Fruit fly (Drosophila melanogaster): Measurements from ENCODE around the gene CG33710.

CG33710 gene

DNA sequence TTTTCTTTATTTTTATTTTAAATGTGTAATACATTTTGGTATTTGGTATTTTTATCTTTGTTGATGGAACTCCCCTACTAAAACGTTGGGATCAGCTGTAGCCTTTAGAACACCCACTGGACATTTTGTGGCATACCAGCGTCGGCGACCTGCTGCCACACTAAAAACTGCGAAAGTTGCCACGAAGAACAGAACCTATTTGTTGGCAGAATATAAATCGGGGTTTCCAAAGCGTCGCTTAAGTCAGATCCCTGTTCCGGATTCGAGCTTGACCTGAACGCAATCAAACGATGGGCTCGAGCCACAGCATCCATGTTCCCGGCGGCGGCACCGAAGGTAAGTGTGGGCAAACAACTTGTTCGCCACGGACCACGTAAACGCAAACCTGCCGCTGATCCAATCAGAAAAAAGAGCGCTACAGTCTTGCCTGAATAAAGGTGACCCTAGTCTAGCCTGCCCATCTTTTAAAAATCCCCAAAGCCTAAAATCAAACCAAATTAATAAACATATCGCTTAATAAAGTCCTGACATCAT lies 27.8 kb downstream of the CG33710 start, which contains the start of gene Grasp65:
Grasp65 (plus strand) TSS at position 173 of the 534 bp plus-strand sequence.
- TF ChIP-seq CG1620 (GFP tag; optimal IDR thresholded peaks at IDR 0.05), result no peak
- TF ChIP-seq cic (GFP tag; optimal IDR thresholded peaks at IDR 0.05), result peak; percentile 27
- TF ChIP-seq Hr96 (GFP tag; optimal IDR thresholded peaks at IDR 0.05), result no peak
- peak; percentile 22 for TF ChIP-seq tj (GFP tag; optimal IDR thresholded peaks at IDR 0.05)
- no peak for TF ChIP-seq CG5204 (GFP tag; optimal IDR thresholded peaks at IDR 0.05)
- no peak for TF ChIP-seq kay (GFP tag; ENCODE audit: borderline replicate concordance)
- TF ChIP-seq CG14711 (tag; optimal IDR thresholded peaks at IDR 0.05), result no peak
- TF ChIP-seq Crg-1 (GFP tag; optimal IDR thresholded peaks at IDR 0.05), result no peak
- peak; percentile 4 for TF ChIP-seq CG7045 (GFP tag; optimal IDR thresholded peaks at IDR 0.05)
- TF ChIP-seq cnc (optimal IDR thresholded peaks at IDR 0.05), result no peak
- TF ChIP-seq CG33017 (tag; optimal IDR thresholded peaks at IDR 0.05), result peak; percentile 13
- peak; percentile 17 for TF ChIP-seq CG11617 (GFP tag; optimal IDR thresholded peaks at IDR 0.05)
- peak; percentile 67 for TF ChIP-seq bab1 (GFP tag; optimal IDR thresholded peaks at IDR 0.05)
- no peak for TF ChIP-seq Clk (GFP tag; optimal IDR thresholded peaks at IDR 0.05)
- TF ChIP-seq CG7101 (tag; optimal IDR thresholded peaks at IDR 0.05), result peak; percentile 31
- TF ChIP-seq toe (GFP tag; optimal IDR thresholded peaks at IDR 0.05), result no peak
- TF ChIP-seq ovo (GFP tag; optimal IDR thresholded peaks at IDR 0.05), result no peak
- TF ChIP-seq pad (GFP tag; optimal IDR thresholded peaks at IDR 0.05), result no peak
- TF ChIP-seq CG12768 (GFP tag; optimal IDR thresholded peaks at IDR 0.05), result no peak
- no peak for TF ChIP-seq Mnt (GFP tag; optimal IDR thresholded peaks at IDR 0.05)

DNA sequence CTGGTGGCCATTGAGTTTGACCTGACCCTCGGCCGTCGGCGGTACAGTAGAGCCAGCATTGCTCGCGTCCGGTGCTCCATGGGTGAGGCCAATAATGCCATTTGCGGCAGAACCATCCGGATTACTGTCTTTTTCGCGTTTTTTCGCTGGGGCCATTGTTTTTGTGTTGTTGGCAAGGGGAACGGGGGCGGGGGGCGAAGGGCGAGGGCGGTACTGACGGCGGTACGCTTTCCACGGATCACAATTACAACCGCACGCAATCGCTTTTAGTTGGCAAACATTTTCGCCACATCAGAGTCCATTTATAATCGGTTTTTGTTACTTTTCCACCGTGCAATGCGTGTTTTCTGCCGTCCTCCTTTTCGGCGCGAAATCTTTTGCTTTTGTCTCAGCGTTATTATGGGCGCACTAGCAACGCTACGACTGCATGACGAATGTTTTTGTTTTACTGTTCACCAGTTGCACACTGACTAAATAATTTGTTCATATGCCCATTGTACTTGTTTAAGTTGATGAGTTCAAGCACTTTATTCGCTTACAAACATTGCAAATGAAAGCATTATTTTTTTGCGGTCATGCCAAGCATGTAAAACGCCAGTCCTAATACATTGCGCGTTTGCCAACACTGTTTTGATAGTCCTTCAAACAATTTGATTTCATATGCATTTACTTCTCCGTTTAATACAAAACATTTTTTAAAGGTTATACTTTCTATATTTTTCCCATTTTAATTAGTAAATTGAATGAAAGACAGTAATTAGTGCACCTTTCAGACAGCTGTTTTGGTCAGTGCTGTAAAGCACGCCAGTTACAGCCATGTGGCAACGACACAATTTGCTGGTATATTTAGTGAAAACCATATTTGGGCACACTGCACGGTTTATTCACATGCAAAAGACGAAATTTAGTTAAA lies 29.5 kb downstream of the CG33710 start, which contains the start of gene Pfdn6:
Pfdn6 (plus strand) TSS at position 839 of the 913 bp plus-strand sequence.
- TF ChIP-seq toe (GFP tag; optimal IDR thresholded peaks at IDR 0.05) (peak; percentile 61), kay (GFP tag; ENCODE audit: borderline replicate concordance) (no peak), CG7045 (GFP tag; optimal IDR thresholded peaks at IDR 0.05) (peak; percentile 79), Clk (GFP tag; optimal IDR thresholded peaks at IDR 0.05) (peak; percentile 76), ovo (GFP tag; optimal IDR thresholded peaks at IDR 0.05) (peak; percentile 65), CG14711 (tag; optimal IDR thresholded peaks at IDR 0.05) (peak; percentile 67), CG1620 (GFP tag; optimal IDR thresholded peaks at IDR 0.05) (peak; percentile 77), CG12768 (GFP tag; optimal IDR thresholded peaks at IDR 0.05) (peak; percentile 69), CG33017 (tag; optimal IDR thresholded peaks at IDR 0.05) (peak; percentile 64), pad (GFP tag; optimal IDR thresholded peaks at IDR 0.05) (peak; percentile 78), cnc (optimal IDR thresholded peaks at IDR 0.05) (no peak), bab1 (GFP tag; optimal IDR thresholded peaks at IDR 0.05) (peak; percentile 97), tj (GFP tag; optimal IDR thresholded peaks at IDR 0.05) (peak; percentile 80), CG7101 (tag; optimal IDR thresholded peaks at IDR 0.05) (peak; percentile 70), cic (GFP tag; optimal IDR thresholded peaks at IDR 0.05) (peak; percentile 43), CG5204 (GFP tag; optimal IDR thresholded peaks at IDR 0.05) (no peak), Hr96 (GFP tag; optimal IDR thresholded peaks at IDR 0.05) (no peak), CG11617 (GFP tag; optimal IDR thresholded peaks at IDR 0.05) (peak; percentile 94), Crg-1 (GFP tag; optimal IDR thresholded peaks at IDR 0.05) (peak; percentile 85), Mnt (GFP tag; optimal IDR thresholded peaks at IDR 0.05) (peak; percentile 88)

DNA sequence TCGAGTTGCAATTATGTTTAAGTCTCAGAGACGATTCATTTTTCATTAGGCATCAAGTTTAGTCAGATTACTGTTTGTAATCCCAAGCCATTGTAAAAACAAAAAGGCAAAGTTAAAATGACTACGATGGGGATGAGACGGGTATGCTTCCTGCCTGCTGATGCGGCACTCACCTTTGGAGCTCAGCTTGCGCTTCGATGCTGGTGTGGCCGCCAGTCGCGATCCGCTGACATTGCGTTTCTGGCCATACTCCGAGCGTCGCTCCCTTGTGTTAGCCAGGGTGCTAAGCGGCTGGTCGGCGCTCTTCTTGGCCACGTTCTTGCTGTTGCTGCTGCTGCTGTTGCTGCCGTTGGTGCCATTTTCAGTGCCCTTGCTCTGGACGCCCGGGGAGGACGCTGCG lies 32.6 kb downstream of the CG33710 start:
- TF ChIP-seq CG1620 (GFP tag; optimal IDR thresholded peaks at IDR 0.05), result no peak
- TF ChIP-seq cnc (optimal IDR thresholded peaks at IDR 0.05), result no peak
- no peak for TF ChIP-seq Mnt (GFP tag; optimal IDR thresholded peaks at IDR 0.05)
- TF ChIP-seq bab1 (GFP tag; optimal IDR thresholded peaks at IDR 0.05), result no peak
- TF ChIP-seq tj (GFP tag; optimal IDR thresholded peaks at IDR 0.05), result peak; percentile 91

DNA sequence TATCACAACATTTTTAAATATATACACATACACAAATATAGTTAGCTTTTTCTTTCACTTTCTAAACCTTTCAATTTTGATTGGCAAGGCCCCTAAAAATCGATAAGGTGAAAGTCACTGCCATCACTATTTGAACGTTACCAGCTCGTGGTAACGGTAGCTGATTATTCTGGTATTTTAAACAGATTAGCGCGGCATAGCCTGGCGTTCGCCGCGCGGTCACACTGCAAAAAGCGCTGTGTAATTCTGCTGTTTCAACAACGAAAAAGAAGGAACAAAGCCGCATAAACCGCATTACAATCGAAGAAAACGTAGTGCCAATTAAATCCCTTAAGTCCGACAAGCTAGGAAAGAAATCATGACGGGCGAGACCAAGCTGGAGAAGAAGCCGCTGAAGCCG lies 37.8 kb downstream of the CG33710 start, which contains the start of gene Rpn1:
Rpn1 (plus strand) TSS at position 219 of the 400 bp plus-strand sequence.
- TF ChIP-seq kay (GFP tag; ENCODE audit: borderline replicate concordance) (no peak), ovo (GFP tag; optimal IDR thresholded peaks at IDR 0.05) (peak; percentile 33), Hr96 (GFP tag; optimal IDR thresholded peaks at IDR 0.05) (no peak), pad (GFP tag; optimal IDR thresholded peaks at IDR 0.05) (no peak), bab1 (GFP tag; optimal IDR thresholded peaks at IDR 0.05) (peak; percentile 55), Clk (GFP tag; optimal IDR thresholded peaks at IDR 0.05) (no peak), CG1620 (GFP tag; optimal IDR thresholded peaks at IDR 0.05) (peak; percentile 63), CG7101 (tag; optimal IDR thresholded peaks at IDR 0.05) (no peak), cnc (optimal IDR thresholded peaks at IDR 0.05) (peak in 1 of 2 experiments; percentile 70), cic (GFP tag; optimal IDR thresholded peaks at IDR 0.05) (no peak), toe (GFP tag; optimal IDR thresholded peaks at IDR 0.05) (no peak), CG14711 (tag; optimal IDR thresholded peaks at IDR 0.05) (peak; percentile 12), CG12768 (GFP tag; optimal IDR thresholded peaks at IDR 0.05) (no peak), CG7045 (GFP tag; optimal IDR thresholded peaks at IDR 0.05) (no peak), tj (GFP tag; optimal IDR thresholded peaks at IDR 0.05) (no peak), Mnt (GFP tag; optimal IDR thresholded peaks at IDR 0.05) (peak; percentile 64), Crg-1 (GFP tag; optimal IDR thresholded peaks at IDR 0.05) (no peak), CG5204 (GFP tag; optimal IDR thresholded peaks at IDR 0.05) (no peak), CG11617 (GFP tag; optimal IDR thresholded peaks at IDR 0.05) (no peak), CG33017 (tag; optimal IDR thresholded peaks at IDR 0.05) (no peak)

DNA sequence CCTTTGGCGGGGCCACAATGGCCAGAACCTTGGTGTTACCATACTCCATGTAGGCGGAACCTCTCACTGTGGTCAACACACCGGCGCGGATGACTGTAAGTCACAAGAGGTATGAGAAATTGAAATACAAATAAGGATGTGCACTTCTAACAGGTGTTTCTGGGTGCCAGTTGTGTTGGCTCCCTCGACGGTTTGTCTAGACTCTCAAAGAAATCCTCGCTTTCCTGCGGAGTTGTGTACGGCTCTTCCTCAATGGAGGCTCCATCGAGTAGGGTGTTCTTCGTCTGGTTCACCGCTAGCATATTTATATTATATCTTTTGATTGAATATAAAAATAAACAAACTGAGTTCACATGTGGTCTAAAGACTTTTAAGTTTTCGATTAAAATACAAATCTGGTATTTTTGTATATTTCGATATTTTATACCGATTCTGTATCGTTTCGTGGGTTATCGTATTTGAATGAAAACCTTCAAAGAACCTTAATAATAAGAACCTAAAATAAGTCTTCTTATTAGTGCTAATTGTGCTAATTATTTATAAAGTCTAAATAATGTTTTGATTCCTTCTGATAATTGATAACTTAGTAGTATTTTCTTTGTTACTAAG lies 39.2 kb downstream of the CG33710 start, which contains the start of gene Mtr3:
Mtr3 (minus strand) TSS at position 388 of the 609 bp plus-strand sequence.
- TF ChIP-seq bab1 (GFP tag; optimal IDR thresholded peaks at IDR 0.05), result peak; percentile 18
- no peak for TF ChIP-seq Mnt (GFP tag; optimal IDR thresholded peaks at IDR 0.05)
- TF ChIP-seq Hr96 (GFP tag; optimal IDR thresholded peaks at IDR 0.05), result no peak
- no peak for TF ChIP-seq CG5204 (GFP tag; optimal IDR thresholded peaks at IDR 0.05)
- TF ChIP-seq cnc (optimal IDR thresholded peaks at IDR 0.05), result no peak
- no peak for TF ChIP-seq CG12768 (GFP tag; optimal IDR thresholded peaks at IDR 0.05)
- no peak for TF ChIP-seq CG11617 (GFP tag; optimal IDR thresholded peaks at IDR 0.05)
- no peak for TF ChIP-seq tj (GFP tag; optimal IDR thresholded peaks at IDR 0.05)
